Fruit fly (Drosophila melanogaster): ENCODE results near the gene Tango6.
A peak's percentile ranks its signal among the peaks of the same experiment; 100 is the strongest.

Gene Tango6

DNA sequence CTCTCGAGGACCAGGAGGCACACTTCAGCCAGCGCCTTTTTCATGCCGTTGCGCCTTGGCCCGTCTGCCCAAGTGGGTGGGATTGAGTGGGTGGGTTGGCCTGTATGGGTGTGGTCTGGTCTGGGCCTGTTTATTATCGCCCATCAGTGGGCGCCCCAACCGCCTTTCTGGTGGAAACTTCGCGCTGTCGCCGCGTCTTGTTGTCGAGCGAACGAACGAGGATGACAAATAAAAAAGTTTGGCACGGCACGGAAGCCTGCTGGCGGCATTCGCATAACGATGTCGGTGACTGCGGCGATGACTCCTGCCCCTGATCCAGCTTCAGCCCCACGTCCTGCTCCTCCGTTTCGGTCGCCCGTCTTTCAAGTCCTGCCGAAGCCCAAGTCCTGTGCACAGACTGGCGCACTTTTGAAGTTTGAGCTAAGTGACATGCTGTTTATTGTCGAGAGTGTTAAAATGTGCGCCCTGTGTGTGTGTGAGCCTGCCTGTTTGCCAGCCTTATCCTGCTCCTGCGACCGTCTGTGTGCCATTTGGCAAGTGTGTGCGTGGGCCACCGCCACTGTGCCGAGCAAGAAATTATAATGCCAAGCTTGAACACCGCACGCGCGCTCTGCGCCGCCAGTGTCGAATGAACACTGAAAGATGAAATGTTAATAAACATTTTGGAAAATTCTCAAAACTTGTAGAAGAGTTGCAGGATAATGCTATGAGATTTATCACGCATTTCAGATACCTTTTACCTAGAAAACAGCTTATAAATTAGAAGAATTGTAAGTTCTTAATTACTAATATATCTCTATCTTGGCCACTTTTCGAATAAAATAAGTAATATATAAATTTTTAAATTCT is 45.4 kb downstream of the Tango6 start (continued):
- TF ChIP-seq lov (optimal IDR thresholded peaks at IDR 0.05) (no peak), lov (GFP tag; IDR thresholded peaks at IDR 0.05) (no peak), sd (tag; optimal IDR thresholded peaks at IDR 0.05) (no peak), CG4854 (GFP tag; optimal IDR thresholded peaks at IDR 0.05) (no peak), peb (GFP tag; IDR thresholded peaks at IDR 0.05) (no peak), CG31365 (tag; optimal IDR thresholded peaks at IDR 0.05) (no peak), Deaf1 (tag; optimal IDR thresholded peaks at IDR 0.05) (peak; percentile 62), Atf6 (GFP tag; IDR thresholded peaks at IDR 0.05) (peak; percentile 63), CG12769 (tag; optimal IDR thresholded peaks at IDR 0.05) (no peak), dm (GFP tag; optimal IDR thresholded peaks at IDR 0.05) (no peak), tio (GFP tag; optimal IDR thresholded peaks at IDR 0.05) (peak; percentile 43), maf-S (GFP tag; optimal IDR thresholded peaks at IDR 0.05) (no peak), Camta (GFP tag; optimal IDR thresholded peaks at IDR 0.05) (no peak), pho (GFP tag; optimal IDR thresholded peaks at IDR 0.05) (peak; percentile 43), Sry-β (GFP tag; optimal IDR thresholded peaks at IDR 0.05) (no peak), fru (optimal IDR thresholded peaks at IDR 0.05) (no peak), cad (GFP tag; optimal IDR thresholded peaks at IDR 0.05) (no peak), vnd (GFP tag; IDR thresholded peaks at IDR 0.05; ENCODE audit: partially characterized antibody) (0 out of 3 replicates have a peak, but pooled peaks have one; percentile 29), Bteb2 (GFP tag; optimal IDR thresholded peaks at IDR 0.05) (no peak), ems (GFP tag; optimal IDR thresholded peaks at IDR 0.05) (no peak), seq (GFP tag; IDR thresholded peaks at IDR 0.05) (peak; percentile 35; the same call in 1 of the 2 replicates), tll (GFP tag; optimal IDR thresholded peaks at IDR 0.05) (no peak), Sry-δ (GFP tag; optimal IDR thresholded peaks at IDR 0.05) (no peak), caup (GFP tag; optimal IDR thresholded peaks at IDR 0.05; ENCODE audit: severe bottlenecking) (peak; percentile 83), CG9609 (GFP tag; optimal IDR thresholded peaks at IDR 0.05) (no peak), HmgZ (tag; optimal IDR thresholded peaks at IDR 0.05) (peak; percentile 46), CG9215 (GFP tag; IDR thresholded peaks at IDR 0.05) (0 out of 2 replicates have a peak, but pooled peaks have one; percentile 46), CG4360 (GFP tag; IDR thresholded peaks at IDR 0.05) (no peak), CG7786 (GFP tag; optimal IDR thresholded peaks at IDR 0.05) (no peak), CG1602 (GFP tag; optimal IDR thresholded peaks at IDR 0.05) (peak; percentile 36), Sin3A (optimal IDR thresholded peaks at IDR 0.05) (no peak), CG12659 (GFP tag; optimal IDR thresholded peaks at IDR 0.05) (peak; percentile 86), CG1603 (tag; optimal IDR thresholded peaks at IDR 0.05) (peak; percentile 9), CG1832 (GFP tag; optimal IDR thresholded peaks at IDR 0.05) (no peak), CG6689 (GFP tag; IDR thresholded peaks at IDR 0.05) (peak; percentile 53; the same call in 1 of the 2 replicates), NK7.1 (GFP tag; optimal IDR thresholded peaks at IDR 0.05) (no peak), danr (GFP tag; IDR thresholded peaks at IDR 0.05) (peak; percentile 65), fd96Cb (tag; optimal IDR thresholded peaks at IDR 0.05) (peak; percentile 67), CG8290 (GFP tag; optimal IDR thresholded peaks at IDR 0.05) (no peak), CG8290 (tag; optimal IDR thresholded peaks at IDR 0.05) (peak in 1 of 2 experiments; percentile 25), Hmr (GFP tag; optimal IDR thresholded peaks at IDR 0.05) (peak; percentile 91), cg (GFP tag; optimal IDR thresholded peaks at IDR 0.05) (no peak), Mes4 (GFP tag; optimal IDR thresholded peaks at IDR 0.05) (no peak), Lpt (GFP tag; optimal IDR thresholded peaks at IDR 0.05) (no peak), CG10979 (tag; optimal IDR thresholded peaks at IDR 0.05) (peak; percentile 69), Dek (tag; optimal IDR thresholded peaks at IDR 0.05) (peak; percentile 74), H2.0 (GFP tag; IDR thresholded peaks at IDR 0.05) (0 out of 2 replicates have a peak, but pooled peaks have one; percentile 29), CG12104 (GFP tag; optimal IDR thresholded peaks at IDR 0.05) (peak; percentile 49), Hr78 (GFP tag; optimal IDR thresholded peaks at IDR 0.05) (peak in 1 of 2 experiments; percentile 26), Dbx (GFP tag; IDR thresholded peaks at IDR 0.05) (peak; percentile 58)
